Fruit fly (Drosophila melanogaster): ENCODE results near the gene Glut3.

The Glut3 gene

DNA sequence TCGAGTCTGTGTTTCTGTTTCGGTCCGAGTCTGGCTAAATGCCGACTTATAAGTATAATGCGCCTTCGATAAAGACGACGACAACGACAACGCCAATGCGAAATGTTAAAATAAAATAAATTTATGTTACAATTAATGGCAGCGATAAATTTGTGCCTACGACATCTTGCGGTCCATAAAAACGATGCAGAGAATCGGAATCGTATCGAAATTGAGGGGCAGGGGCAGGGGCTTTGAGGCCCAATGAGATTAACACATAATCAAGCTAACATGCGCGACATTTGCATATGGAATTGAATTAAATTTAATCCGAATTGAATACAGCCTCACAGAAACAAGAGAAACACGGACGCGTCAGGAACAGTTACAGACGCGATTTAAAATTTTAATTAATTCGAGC lies 12.2 kb downstream of the Glut3 start:
- TF ChIP-seq GATAd (GFP tag; optimal IDR thresholded peaks at IDR 0.05): no peak
- no peak for TF ChIP-seq Hr78 (GFP tag; optimal IDR thresholded peaks at IDR 0.05)
- no peak for TF ChIP-seq Dfd (GFP tag; optimal IDR thresholded peaks at IDR 0.05)
- TF ChIP-seq OdsH (GFP tag; optimal IDR thresholded peaks at IDR 0.05): no peak
- no peak for TF ChIP-seq jim (GFP tag; optimal IDR thresholded peaks at IDR 0.05)
- TF ChIP-seq Jra (GFP tag; optimal IDR thresholded peaks at IDR 0.05): no peak
- no peak for TF ChIP-seq br (GFP tag; optimal IDR thresholded peaks at IDR 0.05)
- TF ChIP-seq HLH106 (tag; optimal IDR thresholded peaks at IDR 0.05): no peak
- no peak for TF ChIP-seq CrebA (GFP tag; optimal IDR thresholded peaks at IDR 0.05; ENCODE audit: borderline replicate concordance)
- no peak for TF ChIP-seq Dif (GFP tag; optimal IDR thresholded peaks at IDR 0.05; ENCODE audit: partially characterized antibody)
- no peak for TF ChIP-seq pan (optimal IDR thresholded peaks at IDR 0.05)
- TF ChIP-seq sage (GFP tag; optimal IDR thresholded peaks at IDR 0.05): no peak
- TF ChIP-seq rgr (GFP tag; optimal IDR thresholded peaks at IDR 0.05): no peak
- TF ChIP-seq woc (GFP tag; optimal IDR thresholded peaks at IDR 0.05): no peak
- TF ChIP-seq Rel (GFP tag; optimal IDR thresholded peaks at IDR 0.05): no peak
- TF ChIP-seq Rel (tag; optimal IDR thresholded peaks at IDR 0.05): no peak

DNA sequence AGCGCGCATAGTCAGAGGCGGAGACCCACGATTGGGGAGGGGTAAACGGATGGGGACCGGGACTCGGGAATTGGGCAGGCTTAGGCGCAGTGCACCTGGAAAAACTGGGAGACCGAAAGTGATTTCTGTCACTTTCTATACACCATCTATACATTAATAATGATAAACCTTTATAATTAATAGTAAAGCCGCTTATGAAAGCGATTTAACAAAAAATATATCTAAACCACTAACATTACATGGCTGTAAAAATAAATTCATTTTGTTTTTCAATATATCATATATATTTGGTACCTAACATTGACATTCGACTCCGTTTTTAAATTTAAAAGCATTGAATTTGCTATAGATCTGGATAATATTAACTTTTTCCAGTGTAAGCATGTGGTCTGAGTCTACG lies 12.9 kb downstream of the Glut3 start:
- TF ChIP-seq Hr78 (GFP tag; optimal IDR thresholded peaks at IDR 0.05) (no peak), foxo (GFP tag; optimal IDR thresholded peaks at IDR 0.05) (no peak), Dif (GFP tag; optimal IDR thresholded peaks at IDR 0.05; ENCODE audit: partially characterized antibody) (no peak)

DNA sequence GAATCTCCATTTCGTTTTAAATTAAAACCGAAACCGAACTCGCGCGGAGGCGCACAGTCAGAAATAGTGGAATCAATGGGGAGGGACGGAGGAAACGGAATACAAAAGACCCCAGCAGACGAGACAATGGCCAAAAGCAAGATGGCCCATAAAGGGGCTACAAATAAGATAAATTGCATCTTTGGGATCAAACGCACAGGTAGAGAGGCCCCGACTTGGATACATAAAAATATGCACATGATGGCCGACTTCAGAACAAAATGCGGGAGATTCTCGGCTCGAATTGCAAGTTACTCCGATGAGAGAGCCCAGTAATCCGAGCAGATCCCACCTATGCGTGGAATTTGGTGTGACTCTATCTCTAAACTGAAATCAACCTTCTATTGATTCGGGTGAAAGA lies 13.3 kb downstream of the Glut3 start:
- TF ChIP-seq psq (GFP tag; optimal IDR thresholded peaks at IDR 0.05): no peak
- no peak for TF ChIP-seq sv (GFP tag; optimal IDR thresholded peaks at IDR 0.05)
- TF ChIP-seq rgr (GFP tag; optimal IDR thresholded peaks at IDR 0.05): no peak
- no peak for TF ChIP-seq fru (GFP tag; optimal IDR thresholded peaks at IDR 0.05)
- no peak for TF ChIP-seq Dif (GFP tag; optimal IDR thresholded peaks at IDR 0.05; ENCODE audit: partially characterized antibody)
- no peak for TF ChIP-seq N (GFP tag; optimal IDR thresholded peaks at IDR 0.05)
- no peak for TF ChIP-seq woc (GFP tag; optimal IDR thresholded peaks at IDR 0.05)
- TF ChIP-seq Mio (GFP tag; optimal IDR thresholded peaks at IDR 0.05): no peak
- no peak for TF ChIP-seq Abd-B (GFP tag; optimal IDR thresholded peaks at IDR 0.05)
- TF ChIP-seq CG9705 (GFP tag; optimal IDR thresholded peaks at IDR 0.05): no peak
- TF ChIP-seq usp (GFP tag; optimal IDR thresholded peaks at IDR 0.05): no peak
- no peak for TF ChIP-seq tai (GFP tag; optimal IDR thresholded peaks at IDR 0.05)
- no peak for TF ChIP-seq Sp1 (GFP tag; optimal IDR thresholded peaks at IDR 0.05)
- TF ChIP-seq brk (GFP tag; optimal IDR thresholded peaks at IDR 0.05): no peak
- no peak for TF ChIP-seq Jra (GFP tag; optimal IDR thresholded peaks at IDR 0.05)
- TF ChIP-seq Rel (GFP tag; optimal IDR thresholded peaks at IDR 0.05): no peak
- TF ChIP-seq Rel (tag; optimal IDR thresholded peaks at IDR 0.05): no peak

DNA sequence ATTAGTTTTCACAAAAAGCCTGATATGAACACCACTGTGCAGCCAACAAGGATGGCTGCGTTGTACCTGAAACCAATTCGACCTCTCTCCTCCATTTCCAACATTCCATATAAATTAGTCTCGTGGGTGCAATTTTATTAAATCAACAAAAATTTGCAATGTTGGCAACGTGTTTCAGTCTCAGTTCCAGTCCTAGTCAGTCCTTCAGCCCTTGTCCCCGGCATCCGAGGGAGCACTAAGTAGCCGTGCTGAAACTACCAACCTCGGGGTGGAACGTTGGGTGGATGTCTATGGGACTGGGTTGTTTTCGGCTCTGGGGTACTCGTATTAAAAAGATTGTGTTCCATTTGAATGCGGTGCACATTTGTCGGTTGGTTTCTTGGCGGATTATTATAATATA lies 16.0 kb downstream of the Glut3 start:
- TF ChIP-seq psq (GFP tag; optimal IDR thresholded peaks at IDR 0.05): no peak
- TF ChIP-seq CrebA (GFP tag; optimal IDR thresholded peaks at IDR 0.05; ENCODE audit: borderline replicate concordance): no peak

DNA sequence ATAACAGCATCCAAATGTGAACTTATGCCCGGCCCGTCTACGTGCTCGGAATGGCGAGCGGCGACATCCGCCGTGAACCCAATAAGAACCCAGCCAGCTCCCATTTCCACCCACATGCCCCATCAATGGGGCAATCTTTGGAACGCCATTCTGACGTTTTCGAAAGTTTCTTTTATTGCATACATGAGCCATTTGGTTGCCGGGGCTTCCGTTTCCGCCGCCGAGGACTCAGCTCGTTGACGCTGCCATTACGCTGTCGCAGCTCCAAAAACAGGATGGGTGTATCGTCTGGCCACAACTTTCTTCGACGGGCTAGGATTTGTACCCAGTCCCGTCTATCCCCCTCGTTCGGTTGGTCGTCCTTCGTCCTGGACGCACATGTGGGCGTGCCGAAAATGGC lies 18.0 kb downstream of the Glut3 start:
- TF ChIP-seq fru (GFP tag; optimal IDR thresholded peaks at IDR 0.05) (no peak), Hnf4 (GFP tag; optimal IDR thresholded peaks at IDR 0.05) (no peak), Hr83 (GFP tag; optimal IDR thresholded peaks at IDR 0.05; ENCODE audit: poor library complexity, severe bottlenecking) (no peak), dsf (GFP tag; optimal IDR thresholded peaks at IDR 0.05; ENCODE audit: borderline replicate concordance) (no peak), dl (GFP tag; optimal IDR thresholded peaks at IDR 0.05; ENCODE audit: insufficient read depth in 1 of 2, partially characterized antibody in 2 of 2) (no peak), Hr78 (GFP tag; optimal IDR thresholded peaks at IDR 0.05) (no peak), CG9705 (GFP tag; optimal IDR thresholded peaks at IDR 0.05) (no peak), brk (GFP tag; optimal IDR thresholded peaks at IDR 0.05) (no peak), pan (optimal IDR thresholded peaks at IDR 0.05) (no peak), Vsx2 (GFP tag; optimal IDR thresholded peaks at IDR 0.05; ENCODE audit: partially characterized antibody) (no peak), CrebA (GFP tag; optimal IDR thresholded peaks at IDR 0.05; ENCODE audit: borderline replicate concordance) (no peak), sage (GFP tag; optimal IDR thresholded peaks at IDR 0.05) (no peak), lola (GFP tag; optimal IDR thresholded peaks at IDR 0.05) (no peak), ey (GFP tag; optimal IDR thresholded peaks at IDR 0.05) (no peak), N (GFP tag; optimal IDR thresholded peaks at IDR 0.05) (no peak), sv (GFP tag; optimal IDR thresholded peaks at IDR 0.05) (no peak)
